Worm (Caenorhabditis elegans) whole organism, young adult: Measurements from ENCODE around the gene C50H11.8.

Experiments
- C06A6.2 ChIP-seq: fragments of 200-800 bp; sonication (Bioruptor generic); conservative IDR thresholded peaks from 2 replicates; pipeline ENCODE4 v1.3.6; 2022; ENCODE audit warnings: missing genetic modification characterization, missing compliant biosample characterization
- C17E4.6 ChIP-seq: fragments of 200-800 bp; sonication (Bioruptor generic); IDR thresholded peaks from 2 replicates; pipeline ENCODE4 v1.3.6; 2022; ENCODE audit warnings: missing genetic modification reagents, missing genetic modification characterization, missing compliant biosample characterization
- Y95B8A.8 ChIP-seq: fragments of 200-800 bp; sonication (Bioruptor generic); IDR thresholded peaks from 2 replicates; pipeline ENCODE4 v1.3.6; 2022; ENCODE audit warnings: missing genetic modification reagents, missing genetic modification characterization, missing compliant biosample characterization
- ceh-79 ChIP-seq: sonication (generic microtip); optimal IDR thresholded peaks from 2 replicates; lab custom pipeline; 2017; ENCODE audit warnings: mild to moderate bottlenecking, missing genetic modification characterization, missing compliant biosample characterization
- dpl-1 ChIP-seq: fragments of 150-350 bp; optimal IDR thresholded peaks from 2 replicates; lab custom pipeline; 2014; ENCODE audit warnings: missing biosample characterization, missing genetic modification reagents, missing genetic modification characterization
- rcor-1 ChIP-seq: fragments of 200-800 bp; sonication (Bioruptor generic); IDR thresholded peaks from 2 replicates; pipeline ENCODE4 v1.3.6; 2022; ENCODE audit warnings: missing genetic modification reagents, missing genetic modification characterization, missing compliant biosample characterization

- TF ChIP-seq rcor-1 (no peak), C06A6.2 (no peak), ceh-79 (tag; lab: Kevin White, UChicago) (no peak), Y95B8A.8 (GFP tag; lab: Robert Waterston, UW) (no peak), C17E4.6 (GFP tag; lab: Robert Waterston, UW) (no peak), dpl-1 (GFP tag; lab: Kevin White, UChicago) (no peak)
Observed at ce11 chrV:3021306-3021705, 33.0 kb upstream of the C50H11.8 start, which contains the start of gene irld-12.
